Worm (Caenorhabditis elegans) whole organism, early embryonic: ENCODE data around the gene msp-55.

ENCODE experiments used
- F13C5.2 ChIP-seq: sonication (generic microtip); optimal IDR thresholded peaks from 2 replicates; lab custom pipeline; 2017; ENCODE audit warnings: mild to moderate bottlenecking, missing genetic modification characterization, inconsistent platforms, missing compliant biosample characterization
- aly-1 ChIP-seq: sonication (generic microtip); optimal IDR thresholded peaks from 2 replicates; lab custom pipeline; 2016; ENCODE audit warnings: missing genetic modification characterization, missing compliant biosample characterization
- ama-1 ChIP-seq: fragments of 150-350 bp; optimal IDR thresholded peaks from 2 replicates; lab custom pipeline; 2014
- ceh-36 ChIP-seq: sonication (generic microtip); optimal IDR thresholded peaks from 2 replicates; lab custom pipeline; 2016; ENCODE audit warnings: missing genetic modification characterization, inconsistent platforms, missing compliant biosample characterization
- flt-1 ChIP-seq: fragments of 200-800 bp; sonication (Bioruptor generic); IDR thresholded peaks from 2 replicates; pipeline ENCODE4 v1.3.6; 2022; ENCODE audit warnings: missing genetic modification characterization, missing compliant biosample characterization
- hnd-1 ChIP-seq: sonication (generic microtip); optimal IDR thresholded peaks from 2 replicates; lab custom pipeline; 2016; ENCODE audit warnings: missing genetic modification characterization, missing compliant biosample characterization
- pes-1 ChIP-seq: fragments of 200-800 bp; sonication (Bioruptor generic); IDR thresholded peaks from 2 replicates; pipeline ENCODE4 v1.3.6; 2022; ENCODE audit warnings: missing genetic modification reagents, missing genetic modification characterization, missing compliant biosample characterization
- tbx-11 ChIP-seq: fragments of 200-800 bp; sonication (Bioruptor generic); IDR thresholded peaks from 2 replicates; pipeline ENCODE4 v1.3.6; 2022; ENCODE audit warnings: missing genetic modification characterization, missing compliant biosample characterization
- tbx-37 ChIP-seq: fragments of 200-800 bp; sonication (Bioruptor generic); conservative IDR thresholded peaks from 2 replicates; pipeline ENCODE4 v1.3.6; 2022; ENCODE audit warnings: missing genetic modification reagents, missing genetic modification characterization, missing compliant biosample characterization

ce11 chrIV:5090993-5091793, 35.4 kb upstream of the msp-55 start, which contains the start of the genes snpn-1 and C02B10.4:
- TF ChIP-seq hnd-1 (tag; lab: Kevin White, UChicago): no peak
- peak; percentile 8 for TF ChIP-seq F13C5.2 (tag; lab: Kevin White, UChicago)
- no peak for TF ChIP-seq flt-1 (GFP tag; lab: Robert Waterston, UW)
- no peak for TF ChIP-seq ama-1 (lab: Kevin White, UChicago)
- TF ChIP-seq tbx-11 (GFP tag; lab: Robert Waterston, UW): no peak
- TF ChIP-seq pes-1 (GFP tag; lab: Robert Waterston, UW): no peak
- no peak for TF ChIP-seq aly-1 (tag; lab: Kevin White, UChicago)
- TF ChIP-seq tbx-37 (GFP tag; lab: Robert Waterston, UW): no peak
- no peak for TF ChIP-seq ceh-36 (tag; lab: Kevin White, UChicago)
